Worm (Caenorhabditis elegans) whole organism, L3 larva: ENCODE results near the gene B0334.13.

ENCODE experiments used
- ZK546.5 ChIP-seq: sonication (generic microtip); optimal IDR thresholded peaks from 2 replicates; lab custom pipeline; 2017; ENCODE audit warnings: missing biosample characterization, missing genetic modification characterization
- ceh-82 ChIP-seq: fragments of 150-350 bp; optimal IDR thresholded peaks from 2 replicates; lab custom pipeline; 2014; ENCODE audit warnings: missing biosample characterization, missing genetic modification characterization
- egl-27 ChIP-seq: sonication (generic microtip); optimal IDR thresholded peaks from 4 replicates; lab custom pipeline; 2017; ENCODE audit warnings: missing biosample characterization, missing genetic modification reagents, missing genetic modification characterization
- elt-3 ChIP-seq, 3 experiments: fragments of 150-350 bp in 1 of 3; sonication (generic microtip) in 2 of 3; optimal IDR thresholded peaks; 2 replicates in 2 of 3; 4 replicates in 1 of 3; lab custom pipeline; 2014 to 2017; ENCODE audit warnings: missing biosample characterization in 3 of 3, missing genetic modification characterization in 3 of 3
- fos-1 ChIP-seq: fragments of 150-350 bp; optimal IDR thresholded peaks from 2 replicates; lab custom pipeline; 2014; ENCODE audit warnings: missing biosample characterization, missing genetic modification characterization
- lin-39 ChIP-seq: fragments of 150-350 bp; optimal IDR thresholded peaks from 2 replicates; lab custom pipeline; 2018; ENCODE audit warnings: missing biosample characterization, missing genetic modification reagents, missing genetic modification characterization
- pqm-1 ChIP-seq: fragments of 150-350 bp; optimal IDR thresholded peaks from 2 replicates; lab custom pipeline; 2017; ENCODE audit warnings: missing biosample characterization, missing genetic modification characterization, inconsistent platforms

ce11 chrII:11455140-11455539 lies 33.0 kb upstream of the B0334.13 start:
- TF ChIP-seq egl-27 (tag; lab: Kevin White, UChicago), result no peak
- no peak for TF ChIP-seq fos-1
- TF ChIP-seq ZK546.5 (tag; lab: Kevin White, UChicago), result no peak
- TF ChIP-seq ceh-82 (tag; lab: Kevin White, UChicago), result no peak
- TF ChIP-seq lin-39 (tag; lab: Kevin White, UChicago), result no peak
- no peak for TF ChIP-seq elt-3 (tag; optimal IDR thresholded peaks at IDR 0.05; lab: Kevin White, UChicago)
- TF ChIP-seq pqm-1 (tag; lab: Kevin White, UChicago), result no peak
